Worm (Caenorhabditis elegans) whole organism, L3 larva: ENCODE results near the gene B0252.3.
A peak's percentile ranks its signal among the peaks of the same experiment; 100 is the strongest.

Experiments
- R02D3.7 ChIP-seq: fragments of 150-350 bp; optimal IDR thresholded peaks from 2 replicates; lab custom pipeline; 2014; ENCODE audit warnings: missing biosample characterization, missing genetic modification characterization
- aly-2 ChIP-seq: fragments of 150-350 bp; optimal IDR thresholded peaks from 2 replicates; lab custom pipeline; 2014; ENCODE audit warnings: missing biosample characterization, missing genetic modification characterization
- ama-1 ChIP-seq: fragments of 150-350 bp; optimal IDR thresholded peaks from 2 replicates; lab custom pipeline; 2018
- ceh-16 ChIP-seq: sonication (generic microtip); optimal IDR thresholded peaks from 2 replicates; lab custom pipeline; 2017; ENCODE audit warnings: missing biosample characterization, missing genetic modification characterization
- ceh-28 ChIP-seq: fragments of 150-350 bp; optimal IDR thresholded peaks from 2 replicates; lab custom pipeline; 2014; ENCODE audit warnings: missing biosample characterization, missing genetic modification reagents, missing genetic modification characterization
- ceh-82 ChIP-seq: fragments of 150-350 bp; optimal IDR thresholded peaks from 2 replicates; lab custom pipeline; 2014; ENCODE audit warnings: missing biosample characterization, missing genetic modification characterization
- ceh-9 ChIP-seq: sonication (generic microtip); optimal IDR thresholded peaks from 2 replicates; lab custom pipeline; 2018; ENCODE audit warnings: missing biosample characterization, missing genetic modification characterization
- egl-27 ChIP-seq: sonication (generic microtip); optimal IDR thresholded peaks from 4 replicates; lab custom pipeline; 2017; ENCODE audit warnings: missing biosample characterization, missing genetic modification reagents, missing genetic modification characterization
- egl-5 ChIP-seq: fragments of 150-350 bp; optimal IDR thresholded peaks from 2 replicates; lab custom pipeline; 2017; ENCODE audit warnings: missing biosample characterization, missing genetic modification reagents, missing genetic modification characterization, inconsistent platforms
- elt-1 ChIP-seq: fragments of 150-350 bp; optimal IDR thresholded peaks from 2 replicates; lab custom pipeline; 2014; ENCODE audit warnings: missing biosample characterization, missing genetic modification characterization
- elt-2 ChIP-seq: sonication (generic microtip); optimal IDR thresholded peaks from 2 replicates; lab custom pipeline; 2016; ENCODE audit warnings: missing genetic modification reagents, mild to moderate bottlenecking, missing genetic modification characterization, missing compliant biosample characterization
- elt-3 ChIP-seq, 3 experiments: fragments of 150-350 bp in 1 of 3; sonication (generic microtip) in 2 of 3; optimal IDR thresholded peaks; 2 replicates in 2 of 3; 4 replicates in 1 of 3; lab custom pipeline; 2014 to 2017; ENCODE audit warnings: missing biosample characterization in 3 of 3, missing genetic modification characterization in 3 of 3
- eor-1 ChIP-seq, 2 experiments: fragments of 150-350 bp; optimal IDR thresholded peaks; 2 replicates each; lab custom pipeline; 2014 to 2018; ENCODE audit warnings: missing biosample characterization in 2 of 2, missing genetic modification characterization in 2 of 2
- fkh-2 ChIP-seq: fragments of 150-350 bp; optimal IDR thresholded peaks from 2 replicates; lab custom pipeline; 2014; ENCODE audit warnings: missing biosample characterization, missing genetic modification reagents, missing genetic modification characterization
- fos-1 ChIP-seq: fragments of 150-350 bp; optimal IDR thresholded peaks from 2 replicates; lab custom pipeline; 2014; ENCODE audit warnings: missing biosample characterization, missing genetic modification characterization
- hmg-11 ChIP-seq: sonication (generic microtip); optimal IDR thresholded peaks from 2 replicates; lab custom pipeline; 2016; ENCODE audit warnings: missing genetic modification characterization, missing compliant biosample characterization
- jun-1 ChIP-seq: fragments of 150-350 bp; optimal IDR thresholded peaks from 2 replicates; lab custom pipeline; 2014; ENCODE audit warnings: missing biosample characterization, missing genetic modification reagents, missing genetic modification characterization
- lin-15B ChIP-seq: fragments of 150-350 bp; optimal IDR thresholded peaks from 2 replicates; lab custom pipeline; 2014; ENCODE audit warnings: missing biosample characterization, missing genetic modification characterization
- lin-39 ChIP-seq: fragments of 150-350 bp; optimal IDR thresholded peaks from 2 replicates; lab custom pipeline; 2018; ENCODE audit warnings: missing biosample characterization, missing genetic modification reagents, missing genetic modification characterization
- lsy-12 ChIP-seq: sonication (generic microtip); optimal IDR thresholded peaks from 2 replicates; lab custom pipeline; 2016; ENCODE audit warnings: mild to moderate bottlenecking, missing genetic modification characterization, missing compliant biosample characterization
- mdl-1 ChIP-seq: fragments of 150-350 bp; optimal IDR thresholded peaks from 2 replicates; lab custom pipeline; 2014; ENCODE audit warnings: missing biosample characterization, missing genetic modification characterization
- nfya-1 ChIP-seq: sonication (generic microtip); optimal IDR thresholded peaks from 2 replicates; lab custom pipeline; 2017; ENCODE audit warnings: missing genetic modification characterization, mild to moderate bottlenecking, missing compliant biosample characterization, antibody characterized with exemption, moderate library complexity; ENCODE audit not compliant: insufficient read depth
- nhr-11 ChIP-seq: fragments of 150-350 bp; optimal IDR thresholded peaks from 2 replicates; lab custom pipeline; 2014; ENCODE audit warnings: missing biosample characterization, missing genetic modification characterization
- nhr-12 ChIP-seq: fragments of 150-350 bp; optimal IDR thresholded peaks from 2 replicates; lab custom pipeline; 2014; ENCODE audit warnings: missing biosample characterization, missing genetic modification characterization
- nhr-23 ChIP-seq: fragments of 150-350 bp; optimal IDR thresholded peaks from 2 replicates; lab custom pipeline; 2014; ENCODE audit warnings: missing biosample characterization, missing genetic modification reagents, missing genetic modification characterization
- nhr-237 ChIP-seq: fragments of 150-350 bp; optimal IDR thresholded peaks from 2 replicates; lab custom pipeline; 2014; ENCODE audit warnings: missing biosample characterization, missing genetic modification characterization
- nhr-25 ChIP-seq: sonication (generic microtip); optimal IDR thresholded peaks from 2 replicates; lab custom pipeline; 2017; ENCODE audit warnings: missing biosample characterization, missing genetic modification characterization
- nhr-28 ChIP-seq: fragments of 150-350 bp; optimal IDR thresholded peaks from 2 replicates; lab custom pipeline; 2014; ENCODE audit warnings: missing biosample characterization, missing genetic modification characterization
- nhr-43 ChIP-seq: sonication (generic microtip); optimal IDR thresholded peaks from 2 replicates; lab custom pipeline; 2016; ENCODE audit warnings: mild to moderate bottlenecking, missing genetic modification characterization, missing compliant biosample characterization; ENCODE audit not compliant: poor library complexity, severe bottlenecking
- nhr-67 ChIP-seq: fragments of 150-350 bp; optimal IDR thresholded peaks from 2 replicates; lab custom pipeline; 2014; ENCODE audit warnings: missing biosample characterization, missing genetic modification characterization
- nhr-76 ChIP-seq: fragments of 150-350 bp; sonication (generic microtip); optimal IDR thresholded peaks from 5 replicates; lab custom pipeline; 2014; ENCODE audit warnings: missing biosample characterization, missing genetic modification characterization
- nhr-77 ChIP-seq: fragments of 150-350 bp; optimal IDR thresholded peaks from 2 replicates; lab custom pipeline; 2014; ENCODE audit warnings: missing biosample characterization, missing genetic modification characterization
- pha-4 ChIP-seq: fragments of 150-350 bp; optimal IDR thresholded peaks from 2 replicates; lab custom pipeline; 2014; ENCODE audit warnings: missing biosample characterization, missing genetic modification reagents, missing genetic modification characterization
- pqm-1 ChIP-seq: fragments of 150-350 bp; optimal IDR thresholded peaks from 2 replicates; lab custom pipeline; 2017; ENCODE audit warnings: missing biosample characterization, missing genetic modification characterization, inconsistent platforms
- sea-2 ChIP-seq: fragments of 150-350 bp; sonication (generic microtip); optimal IDR thresholded peaks from 4 replicates; lab custom pipeline; 2014; ENCODE audit warnings: missing biosample characterization, missing genetic modification reagents, missing genetic modification characterization
- skn-1 ChIP-seq: fragments of 150-350 bp; optimal IDR thresholded peaks from 2 replicates; lab custom pipeline; 2014; ENCODE audit warnings: missing biosample characterization, missing genetic modification characterization
- snpc-4 ChIP-seq: fragments of 150-350 bp; optimal IDR thresholded peaks from 2 replicates; lab custom pipeline; 2014; ENCODE audit warnings: missing biosample characterization, missing genetic modification characterization
- tbx-2 ChIP-seq: sonication (generic microtip); optimal IDR thresholded peaks from 2 replicates; lab custom pipeline; 2016; ENCODE audit warnings: mild to moderate bottlenecking, missing genetic modification characterization, missing compliant biosample characterization
- unc-39 ChIP-seq: sonication (generic microtip); optimal IDR thresholded peaks from 4 replicates; lab custom pipeline; 2017; ENCODE audit warnings: missing biosample characterization, missing genetic modification characterization
- unc-62 ChIP-seq: fragments of 150-350 bp; sonication (generic microtip); optimal IDR thresholded peaks from 4 replicates; lab custom pipeline; 2014; ENCODE audit warnings: missing biosample characterization, missing genetic modification reagents, missing genetic modification characterization
- zag-1 ChIP-seq: fragments of 150-350 bp; optimal IDR thresholded peaks from 2 replicates; lab custom pipeline; 2014; ENCODE audit warnings: missing biosample characterization, missing genetic modification characterization
- ztf-4 ChIP-seq: fragments of 150-350 bp; optimal IDR thresholded peaks from 2 replicates; lab custom pipeline; 2014; ENCODE audit warnings: missing biosample characterization, missing genetic modification characterization

The B0252.3 gene

ce11 chrII:6858201-6858600, 49.4 kb downstream of the B0252.3 start, which contains the start of gene dnj-5:
TSS of gene dnj-5 (minus strand) at chrII:6858301.
- no peak for TF ChIP-seq zag-1 (tag; lab: Kevin White, UChicago)
- no peak for TF ChIP-seq lin-15B

ce11 chrII:6853059-6853466, 54.5 kb downstream of the B0252.3 start:
- TF ChIP-seq nhr-23 (tag; lab: Kevin White, UChicago) (peak; percentile 19), pha-4 (tag; lab: Kevin White, UChicago) (peak; percentile 58), elt-3 (tag; optimal IDR thresholded peaks at IDR 0.05; lab: Kevin White, UChicago) (peak in 1 of 3 experiments; percentile 39), nhr-237 (tag; lab: Kevin White, UChicago) (no peak), nhr-67 (tag; lab: Kevin White, UChicago) (no peak), jun-1 (no peak), nhr-43 (peak; percentile 28), lsy-12 (peak; percentile 78), mdl-1 (tag; lab: Kevin White, UChicago) (no peak), nhr-11 (tag; lab: Kevin White, UChicago) (peak; percentile 35), ama-1 (lab: Kevin White, UChicago) (peak; percentile 55), ceh-28 (tag; lab: Kevin White, UChicago) (peak; percentile 20), skn-1 (tag; lab: Kevin White, UChicago) (peak; percentile 24), tbx-2 (tag; lab: Kevin White, UChicago) (peak; percentile 36), ceh-82 (tag; lab: Kevin White, UChicago) (peak; percentile 5), ztf-4 (tag; lab: Kevin White, UChicago) (peak; percentile 37), nhr-25 (tag; lab: Kevin White, UChicago) (peak; percentile 56), hmg-11 (peak; percentile 78), aly-2 (tag; lab: Kevin White, UChicago) (no peak), egl-5 (tag; lab: Kevin White, UChicago) (peak; percentile 32), nfya-1 (tag; lab: Kevin White, UChicago) (peak; percentile 75), fkh-2 (tag; lab: Kevin White, UChicago) (no peak), eor-1 (tag; optimal IDR thresholded peaks at IDR 0.05; lab: Kevin White, UChicago) (no peak), snpc-4 (tag; lab: Kevin White, UChicago) (peak; percentile 3), nhr-28 (tag; lab: Kevin White, UChicago) (no peak), elt-2 (tag; lab: Kevin White, UChicago) (peak; percentile 46), lin-39 (tag; lab: Kevin White, UChicago) (peak; percentile 85), nhr-76 (no peak), elt-1 (tag; lab: Kevin White, UChicago) (no peak), unc-62 (no peak), nhr-12 (tag; lab: Kevin White, UChicago) (no peak), pqm-1 (tag; lab: Kevin White, UChicago) (peak; percentile 31), fos-1 (tag; lab: Kevin White, UChicago) (no peak), R02D3.7 (tag; lab: Kevin White, UChicago) (peak; percentile 12), ceh-16 (tag; lab: Kevin White, UChicago) (no peak), egl-27 (tag; lab: Kevin White, UChicago) (peak; percentile 94), zag-1 (tag; lab: Kevin White, UChicago) (no peak), sea-2 (no peak), unc-39 (tag; lab: Kevin White, UChicago) (no peak), ceh-9 (tag; lab: Kevin White, UChicago) (no peak), nhr-77 (no peak), lin-15B (peak; percentile 47)
- TF ChIP-seq, all 47 proteins: peak for 23
